Worm (Caenorhabditis elegans): Measurements from ENCODE around the gene nep-23.
"Not testable (repeated sequence)": the region's sequence is repeated elsewhere in the genome, so short reads cannot be mapped to it uniquely, and the experiment has no call there.

The nep-23 gene

ce11 chrIV:16920041-16920440 is at the start of gene nep-23:
TSS of gene nep-23 (plus strand) at chrIV:16920341.
- TF ChIP-seq nhr-10 (tag; optimal IDR thresholded peaks at IDR 0.05) (no peak), lin-39 (tag; optimal IDR thresholded peaks at IDR 0.05) (no peak), unc-62 (GFP tag; optimal IDR thresholded peaks at IDR 0.05) (no peak), ama-1 (optimal IDR thresholded peaks at IDR 0.05) (no peak), lin-13 (GFP tag; optimal IDR thresholded peaks at IDR 0.05) (no peak), elt-1 (tag; optimal IDR thresholded peaks at IDR 0.05) (no peak), Y55F3AM.14 (GFP tag; optimal IDR thresholded peaks at IDR 0.05) (no peak), nhr-129 (tag; optimal IDR thresholded peaks at IDR 0.05) (no peak), ceh-16 (tag; optimal IDR thresholded peaks at IDR 0.05) (no peak), ztf-1 (GFP tag; conservative IDR thresholded peaks at IDR 0.05) (no peak), elt-3 (tag; optimal IDR thresholded peaks at IDR 0.05) (no peak), nhr-11 (tag; optimal IDR thresholded peaks at IDR 0.05) (no peak), fos-1 (tag; optimal IDR thresholded peaks at IDR 0.05) (no peak), ZK546.5 (tag; optimal IDR thresholded peaks at IDR 0.05) (no peak), nhr-237 (tag; optimal IDR thresholded peaks at IDR 0.05) (no peak), zag-1 (tag; optimal IDR thresholded peaks at IDR 0.05) (no peak), egl-27 (tag; optimal IDR thresholded peaks at IDR 0.05) (no peak), snpc-4 (tag; optimal IDR thresholded peaks at IDR 0.05) (no peak), sma-3 (GFP tag; optimal IDR thresholded peaks at IDR 0.05) (no peak), unc-39 (tag; optimal IDR thresholded peaks at IDR 0.05) (no peak)

- TF ChIP-seq mbf-1 (tag; optimal IDR thresholded peaks at IDR 0.05) (no peak), aly-2 (tag; optimal IDR thresholded peaks at IDR 0.05) (no peak), lsy-2 (tag; optimal IDR thresholded peaks at IDR 0.05) (no peak), lin-11 (tag; optimal IDR thresholded peaks at IDR 0.05) (no peak), nhr-11 (tag; optimal IDR thresholded peaks at IDR 0.05) (no peak), nhr-129 (tag; optimal IDR thresholded peaks at IDR 0.05) (no peak), ztf-1 (GFP tag; conservative IDR thresholded peaks at IDR 0.05) (no peak), sma-3 (GFP tag; optimal IDR thresholded peaks at IDR 0.05) (no peak), Y55F3AM.14 (GFP tag; optimal IDR thresholded peaks at IDR 0.05) (no peak), unc-62 (GFP tag; optimal IDR thresholded peaks at IDR 0.05) (no peak), lin-39 (tag; optimal IDR thresholded peaks at IDR 0.05) (no peak), elt-3 (tag; optimal IDR thresholded peaks at IDR 0.05) (no peak), ztf-11 (tag; optimal IDR thresholded peaks at IDR 0.05) (no peak), lin-13 (GFP tag; optimal IDR thresholded peaks at IDR 0.05) (no peak), ceh-82 (tag; optimal IDR thresholded peaks at IDR 0.05) (no peak), F13H6.1 (tag; optimal IDR thresholded peaks at IDR 0.05) (no peak), ama-1 (optimal IDR thresholded peaks at IDR 0.05) (no peak), alr-1 (tag; optimal IDR thresholded peaks at IDR 0.05) (no peak), nhr-10 (tag; optimal IDR thresholded peaks at IDR 0.05) (no peak), dmd-4 (tag; optimal IDR thresholded peaks at IDR 0.05) (no peak)
Observed at ce11 chrIV:16888580-16888979, 31.6 kb upstream of the nep-23 start.

- TF ChIP-seq peb-1, dmd-4, ztf-4 (tag; optimal IDR thresholded peaks at IDR 0.05): not testable (repeated sequence)
Observed at ce11 chrIV:16895288-16895687, 24.9 kb upstream of the nep-23 start, which contains the start of gene T06A10.2. TSS of gene T06A10.2 (plus strand) at chrIV:16895588.

- TF ChIP-seq ztf-4 (tag; optimal IDR thresholded peaks at IDR 0.05) (no peak), lin-13 (GFP tag; optimal IDR thresholded peaks at IDR 0.05) (no peak), egl-27 (tag; optimal IDR thresholded peaks at IDR 0.05) (no peak), lin-11 (tag; optimal IDR thresholded peaks at IDR 0.05) (no peak), C34F6.9 (tag; optimal IDR thresholded peaks at IDR 0.05) (no peak), unc-39 (tag; optimal IDR thresholded peaks at IDR 0.05) (no peak), nhr-10 (tag; optimal IDR thresholded peaks at IDR 0.05) (no peak), nhr-237 (tag; optimal IDR thresholded peaks at IDR 0.05) (no peak), nhr-12 (tag; optimal IDR thresholded peaks at IDR 0.05) (no peak), F13H6.1 (tag; optimal IDR thresholded peaks at IDR 0.05) (no peak), nhr-25 (tag; optimal IDR thresholded peaks at IDR 0.05) (no peak), lin-39 (tag; optimal IDR thresholded peaks at IDR 0.05) (no peak), nhr-6 (tag; optimal IDR thresholded peaks at IDR 0.05) (no peak), ztf-11 (tag; optimal IDR thresholded peaks at IDR 0.05) (no peak), ceh-16 (tag; optimal IDR thresholded peaks at IDR 0.05) (no peak), ZK546.5 (tag; optimal IDR thresholded peaks at IDR 0.05) (no peak), crh-2 (tag; optimal IDR thresholded peaks at IDR 0.05) (no peak), mab-5 (tag; optimal IDR thresholded peaks at IDR 0.05) (no peak)
Observed at ce11 chrIV:16898205-16898604, 21.9 kb upstream of the nep-23 start.
